Worm (Caenorhabditis elegans) whole organism, L4/young adult: ENCODE results near the gene klo-2.
"Not testable (repeated sequence)": the region's sequence is repeated elsewhere in the genome, so short reads cannot be mapped to it uniquely, and the experiment has no call there.

ENCODE experiments used
- W03F9.2 ChIP-seq: fragments of 150-350 bp; optimal IDR thresholded peaks from 2 replicates; lab custom pipeline; 2014; ENCODE audit warnings: missing biosample characterization, missing genetic modification characterization
- dao-5 ChIP-seq: sonication (generic microtip); optimal IDR thresholded peaks from 2 replicates; lab custom pipeline; 2016; ENCODE audit warnings: missing genotype, missing genetic modification characterization, moderate library complexity, missing compliant biosample characterization
- him-1 ChIP-seq: sonication (generic microtip); optimal IDR thresholded peaks from 2 replicates; lab custom pipeline; 2016; ENCODE audit warnings: missing genotype, missing genetic modification reagents, missing genetic modification characterization, missing compliant biosample characterization

klo-2 gene

ce11 chrIII:2445574-2446259, at the start of gene klo-2, which contains the start of gene E02H9.7:
Gene klo-2, plus strand, starts transcription at chrIII:2446209.
Gene E02H9.7, minus strand, starts transcription at chrIII:2445674.
- TF ChIP-seq W03F9.2 = no peak

DNA sequence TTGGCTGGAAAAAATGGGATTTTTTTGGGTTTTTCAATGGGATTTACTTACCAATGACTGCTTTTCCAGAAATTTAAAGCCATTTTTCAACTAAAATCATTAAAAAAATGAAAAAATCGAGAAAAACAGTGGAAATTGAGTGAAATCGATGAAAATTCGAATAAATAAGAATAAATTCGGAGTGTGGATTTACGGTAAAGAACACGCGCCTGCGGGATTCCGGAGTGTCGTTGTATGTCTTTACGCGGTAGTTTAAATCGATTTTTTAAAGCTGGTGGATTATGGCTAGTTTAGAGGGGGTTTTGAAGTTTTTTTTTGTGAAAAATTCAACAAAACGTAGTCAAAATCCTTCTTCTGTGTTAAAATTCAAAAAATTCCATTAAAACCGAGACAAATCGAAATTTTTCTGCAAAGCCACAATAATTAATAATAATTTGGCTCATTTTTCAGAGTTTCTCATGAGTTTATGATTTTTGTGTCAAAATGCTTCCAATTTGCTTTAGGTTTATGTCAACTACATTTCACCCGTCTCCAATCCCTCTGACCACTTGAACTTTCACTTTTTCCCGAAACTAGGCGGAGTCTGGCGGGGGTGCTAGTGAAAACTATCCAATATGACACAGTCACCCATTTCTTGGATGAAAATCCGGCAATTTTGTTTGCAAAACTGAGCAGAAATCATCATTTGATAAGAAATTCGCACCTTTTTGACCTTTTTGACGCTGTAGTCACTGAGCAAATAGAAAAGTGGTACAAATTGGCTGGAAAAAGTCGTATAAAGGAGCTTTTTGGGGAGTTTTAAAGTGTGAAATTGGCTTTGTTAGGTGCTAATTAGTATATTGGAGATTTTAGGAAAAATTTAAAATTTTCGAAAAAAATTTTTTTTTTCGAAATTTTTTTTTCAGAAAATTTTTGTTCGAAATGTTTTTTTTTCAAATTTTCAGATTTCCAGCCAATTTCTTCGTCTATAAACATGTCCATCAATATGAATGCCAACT, 44.6 kb upstream of the klo-2 start, which contains the start of the genes cic-1 and strm-1:
Gene cic-1, minus strand, starts transcription at position 96 of the 998 bp plus-strand sequence.
Gene strm-1, plus strand, starts transcription at position 945 of the 998 bp plus-strand sequence.
- TF ChIP-seq W03F9.2 = peak; percentile 53
- TF ChIP-seq dao-5 (tag; lab: Kevin White, UChicago) = no peak

- TF ChIP-seq him-1 (tag; lab: Kevin White, UChicago) (no peak), W03F9.2 (no peak), dao-5 (tag; lab: Kevin White, UChicago) (no peak)
Measured at ce11 chrIII:2410925-2411450, 35.0 kb upstream of the klo-2 start, which contains the start of gene mrpl-30. Gene mrpl-30, minus strand, starts transcription at chrIII:2410975.

ce11 chrIII:2418159-2418658, 27.8 kb upstream of the klo-2 start, which contains the start of the genes W04B5.5 and W04B5.3:
Gene W04B5.5, minus strand, starts transcription at chrIII:2418209.
Gene W04B5.3, plus strand, starts transcription at chrIII:2418514.
- TF ChIP-seq W03F9.2 = no peak
- TF ChIP-seq him-1 (tag; lab: Kevin White, UChicago) = no peak
- TF ChIP-seq dao-5 (tag; lab: Kevin White, UChicago) = no peak

DNA sequence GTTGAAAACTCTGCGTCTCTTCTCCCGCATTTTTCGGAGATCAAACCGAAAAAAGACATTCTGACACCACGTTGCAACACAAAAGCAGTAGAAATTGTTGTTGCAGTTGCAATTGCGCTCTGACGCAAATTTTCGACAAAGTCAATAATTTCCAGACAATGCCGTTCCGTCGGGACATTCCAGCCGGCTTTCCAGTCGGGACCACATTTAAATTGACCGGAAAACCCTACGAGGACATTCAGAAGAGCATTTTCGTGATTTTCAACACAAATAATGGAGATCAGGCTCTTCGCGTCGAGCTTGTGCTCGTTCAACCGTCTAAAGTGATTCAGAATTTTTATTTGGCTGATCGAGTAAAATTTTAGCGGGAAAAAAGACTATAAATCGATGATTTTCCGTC, 27.0 kb upstream of the klo-2 start:
- TF ChIP-seq him-1 (tag; lab: Kevin White, UChicago) = no peak
- no peak for TF ChIP-seq dao-5 (tag; lab: Kevin White, UChicago)
- no peak for TF ChIP-seq W03F9.2

DNA sequence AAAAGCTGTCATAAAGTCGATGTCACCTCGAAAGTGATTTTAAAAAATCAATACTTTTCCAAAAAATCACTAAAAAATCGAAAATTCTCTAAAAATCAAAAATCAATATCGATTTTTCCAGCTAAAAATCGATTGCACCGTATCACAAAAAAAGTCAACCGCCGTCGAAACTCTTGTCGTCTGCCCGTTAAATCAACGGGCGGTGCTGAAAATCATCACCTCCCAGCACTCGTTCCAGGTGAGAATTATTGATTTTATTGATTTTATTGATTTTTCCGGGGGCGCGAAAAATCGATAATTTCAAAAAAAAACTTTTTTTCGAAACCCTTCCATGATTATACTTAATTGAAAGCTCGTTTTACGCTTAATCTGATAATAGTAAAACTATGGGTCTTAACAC, 26.5 kb upstream of the klo-2 start:
- TF ChIP-seq W03F9.2 (no peak), him-1 (tag; lab: Kevin White, UChicago) (no peak), dao-5 (tag; lab: Kevin White, UChicago) (no peak)

ce11 chrIII:2421226-2421625, 24.8 kb upstream of the klo-2 start:
- TF ChIP-seq him-1 (tag; lab: Kevin White, UChicago) (no peak), W03F9.2 (no peak), dao-5 (tag; lab: Kevin White, UChicago) (no peak)

ce11 chrIII:2423638-2424037, 22.4 kb upstream of the klo-2 start:
- no peak for TF ChIP-seq dao-5 (tag; lab: Kevin White, UChicago)
- no peak for TF ChIP-seq W03F9.2
- no peak for TF ChIP-seq him-1 (tag; lab: Kevin White, UChicago)

- TF ChIP-seq dao-5 (tag; lab: Kevin White, UChicago) = no peak
- no peak for TF ChIP-seq W03F9.2
- TF ChIP-seq him-1 (tag; lab: Kevin White, UChicago) = no peak
Measured at ce11 chrIII:2424783-2425329, 21.2 kb upstream of the klo-2 start.

DNA sequence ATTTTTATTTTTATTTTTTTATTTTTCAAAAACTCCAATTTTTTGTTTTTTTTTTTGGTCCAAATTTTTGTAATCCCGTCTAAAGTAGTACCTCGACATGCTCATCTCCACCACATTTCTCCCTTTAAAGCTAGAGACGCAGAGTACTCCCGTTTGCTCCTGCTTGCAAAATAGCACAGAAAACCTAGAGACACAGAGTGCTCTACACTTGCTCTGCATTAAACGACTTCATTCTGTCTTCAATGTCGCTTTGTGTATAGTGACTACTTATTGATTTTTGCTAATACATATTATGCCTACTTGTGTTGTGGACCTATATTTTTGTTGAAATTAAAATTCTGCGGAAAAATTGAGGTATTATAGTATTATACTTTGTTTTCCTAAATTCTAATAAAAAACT, 19.9 kb upstream of the klo-2 start, which contains the start of gene W04B5.8:
Gene W04B5.8, plus strand, starts transcription at position 195 of the 400 bp plus-strand sequence.
- no peak for TF ChIP-seq W03F9.2
- no peak for TF ChIP-seq dao-5 (tag; lab: Kevin White, UChicago)
- no peak for TF ChIP-seq him-1 (tag; lab: Kevin White, UChicago)

DNA sequence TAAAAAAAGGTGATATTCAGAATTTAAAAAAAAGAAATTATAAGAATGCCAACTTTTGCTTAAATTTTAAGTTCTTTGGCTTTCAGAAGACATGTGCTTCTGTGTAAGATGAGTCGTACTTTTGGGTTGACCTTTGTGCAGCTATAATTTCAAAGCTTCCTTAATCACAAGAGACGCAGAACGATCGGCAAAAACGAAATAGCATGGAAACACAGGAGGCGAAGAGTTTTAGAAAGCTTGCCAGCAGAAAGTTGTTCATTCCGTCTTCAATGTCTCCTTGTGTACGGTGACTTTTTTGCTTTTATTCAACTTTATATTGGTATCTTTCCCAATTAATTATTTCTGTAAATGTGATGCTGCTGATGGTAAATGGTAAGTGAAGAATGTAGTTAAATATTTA, 13.1 kb upstream of the klo-2 start:
- TF ChIP-seq him-1 (tag; lab: Kevin White, UChicago) (no peak), W03F9.2 (no peak)

DNA sequence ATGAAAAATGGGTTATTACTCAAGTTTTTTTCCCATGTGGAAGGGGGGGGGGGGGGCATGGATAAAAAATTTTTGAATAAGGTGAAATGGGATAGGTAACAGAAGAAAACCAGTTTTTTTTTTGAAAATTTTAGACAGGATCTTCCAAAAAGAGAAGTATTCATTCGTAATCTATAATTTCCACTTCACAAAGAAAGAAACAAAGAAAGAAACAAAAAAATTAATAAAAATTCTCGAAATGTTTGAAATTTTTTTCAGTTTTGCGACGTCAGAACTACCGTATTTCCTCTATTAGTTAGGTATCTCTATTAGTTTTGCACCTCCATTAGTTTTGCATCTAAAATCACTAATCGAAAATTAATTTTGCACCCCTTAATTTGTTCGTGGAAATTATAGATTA, 10.6 kb upstream of the klo-2 start, which contains the start of gene W04B5.6:
Gene W04B5.6, minus strand, starts transcription at position 101 of the 400 bp plus-strand sequence.
- TF ChIP-seq him-1 (tag; lab: Kevin White, UChicago); dao-5 (tag; lab: Kevin White, UChicago); W03F9.2: not testable (repeated sequence)

- TF ChIP-seq him-1 (tag; lab: Kevin White, UChicago); W03F9.2; dao-5 (tag; lab: Kevin White, UChicago): not testable (repeated sequence)
Measured at ce11 chrIII:2435805-2436204, 10.2 kb upstream of the klo-2 start, which contains the start of gene E02H9.6. Gene E02H9.6, plus strand, starts transcription at chrIII:2436105.
